Worm (Caenorhabditis elegans): Measurements from ENCODE around the gene gss-1.

ce11 chrII:9398370-9398901, 17.8 kb downstream of the gss-1 start, which contains the start of the genes Y51B9A.14 and Y51B9A.8:
- TF ChIP-seq snpc-4 (tag; optimal IDR thresholded peaks at IDR 0.05), result no peak
- TF ChIP-seq unc-62 (GFP tag; optimal IDR thresholded peaks at IDR 0.05), result no peak
- no peak for TF ChIP-seq ama-1 (optimal IDR thresholded peaks at IDR 0.05)
- no peak for TF ChIP-seq lin-11 (tag; optimal IDR thresholded peaks at IDR 0.05)
- no peak for TF ChIP-seq lin-39 (tag; optimal IDR thresholded peaks at IDR 0.05)
- no peak for TF ChIP-seq unc-39 (tag; optimal IDR thresholded peaks at IDR 0.05)
- TF ChIP-seq ceh-16 (tag; optimal IDR thresholded peaks at IDR 0.05), result no peak
- no peak for TF ChIP-seq nhr-23 (tag; optimal IDR thresholded peaks at IDR 0.05)
- TF ChIP-seq nhr-77 (tag; optimal IDR thresholded peaks at IDR 0.05), result no peak

All from whole organism, L2 larva.